Worm (Caenorhabditis elegans) whole organism, L4 larva: ENCODE measurements around the gene nmat-1.

Source experiments
- F44E2.7 ChIP-seq: fragments of 200-800 bp; sonication (Bioruptor generic); IDR thresholded peaks from 2 replicates; pipeline ENCODE4 v2.1.2; 2022; ENCODE audit warnings: missing genetic modification characterization, missing compliant biosample characterization
- T20F7.1 ChIP-seq: fragments of 200-800 bp; sonication (Bioruptor generic); optimal IDR thresholded peaks from 2 replicates; lab custom pipeline; 2018; ENCODE audit warnings: mild to moderate bottlenecking, missing genetic modification characterization, missing compliant biosample characterization
- Y105C5A.15 ChIP-seq: fragments of 200-800 bp; sonication (Bioruptor generic); IDR thresholded peaks from 2 replicates; pipeline ENCODE4 v1.3.6; 2022; ENCODE audit warnings: missing genetic modification characterization, missing compliant biosample characterization
- Y48G9A.11 ChIP-seq: fragments of 200-800 bp; sonication (Bioruptor generic); IDR thresholded peaks from 2 replicates; pipeline ENCODE4 v1.3.6; 2022; ENCODE audit warnings: missing genetic modification reagents, missing genetic modification characterization, missing compliant biosample characterization
- Y75B8A.6 ChIP-seq: fragments of 200-800 bp; sonication (Bioruptor generic); IDR thresholded peaks from 2 replicates; pipeline ENCODE4 v1.3.6; 2022; ENCODE audit warnings: missing genetic modification reagents, missing genetic modification characterization, missing compliant biosample characterization
- aha-1 ChIP-seq: fragments of 150-350 bp; peaks from one replicate; lab custom pipeline; 2014; ENCODE audit warnings: missing biosample characterization, missing genetic modification characterization
- aly-2 ChIP-seq: sonication (generic microtip); optimal IDR thresholded peaks from 2 replicates; lab custom pipeline; 2018; ENCODE audit warnings: missing biosample characterization, missing genetic modification characterization
- ceh-20 ChIP-seq: fragments of 200-800 bp; sonication (Bioruptor generic); IDR thresholded peaks from 2 replicates; pipeline ENCODE4 v1.3.6; 2022; ENCODE audit warnings: missing genetic modification reagents, missing genetic modification characterization, missing compliant biosample characterization
- ceh-44 ChIP-seq: fragments of 200-800 bp; sonication (Bioruptor generic); IDR thresholded peaks from 2 replicates; pipeline ENCODE4 v1.3.6; 2022; ENCODE audit warnings: missing genetic modification reagents, missing genetic modification characterization, missing compliant biosample characterization
- ceh-82 ChIP-seq: sonication (generic microtip); optimal IDR thresholded peaks from 2 replicates; lab custom pipeline; 2017; ENCODE audit warnings: missing biosample characterization, missing genetic modification characterization
- ctbp-1 ChIP-seq: fragments of 200-800 bp; sonication (Bioruptor generic); IDR thresholded peaks from 2 replicates; pipeline ENCODE4 v1.3.6; 2022; ENCODE audit warnings: missing genetic modification reagents, missing genetic modification characterization, missing compliant biosample characterization
- daf-16 ChIP-seq, 3 experiments: sonication (generic microtip); optimal IDR thresholded peaks; 2 replicates each; lab custom pipeline; 2016 to 2017; ENCODE audit warnings: missing genetic modification characterization in 3 of 3, missing genetic modification reagents in 3 of 3, mild to moderate bottlenecking in 2 of 3, missing compliant biosample characterization in 2 of 3, missing biosample characterization in 1 of 3, moderate library complexity in 1 of 3
- daf-8 ChIP-seq: fragments of 200-800 bp; sonication (Bioruptor generic); IDR thresholded peaks from 2 replicates; pipeline ENCODE4 v1.3.6; 2022; ENCODE audit warnings: missing genetic modification characterization, missing compliant biosample characterization
- dmd-9 ChIP-seq: fragments of 200-800 bp; sonication (Bioruptor generic); IDR thresholded peaks from 2 replicates; pipeline ENCODE4 v1.3.6; 2022; ENCODE audit warnings: missing genetic modification reagents, missing genetic modification characterization, missing compliant biosample characterization
- dpl-1 ChIP-seq: fragments of 150-350 bp; optimal IDR thresholded peaks from 2 replicates; lab custom pipeline; 2014; ENCODE audit warnings: missing biosample characterization, missing genetic modification reagents, missing genetic modification characterization
- dve-1 ChIP-seq: sonication (generic microtip); optimal IDR thresholded peaks from 2 replicates; lab custom pipeline; 2017; ENCODE audit warnings: antibody characterized with exemption, mild to moderate bottlenecking, missing genetic modification characterization, missing compliant biosample characterization; ENCODE audit not compliant: insufficient read depth
- egl-43 ChIP-seq: fragments of 200-800 bp; sonication (Bioruptor generic); IDR thresholded peaks from 2 replicates; pipeline ENCODE4 v1.3.6; 2022; ENCODE audit warnings: missing genetic modification reagents, missing genetic modification characterization, missing compliant biosample characterization
- fos-1 ChIP-seq: fragments of 150-350 bp; optimal IDR thresholded peaks from 2 replicates; lab custom pipeline; 2014; ENCODE audit warnings: missing biosample characterization, missing genetic modification characterization
- gei-8 ChIP-seq: fragments of 200-800 bp; sonication (Bioruptor generic); optimal IDR thresholded peaks from 2 replicates; lab custom pipeline; 2018; ENCODE audit warnings: mild to moderate bottlenecking, missing genetic modification characterization, missing compliant biosample characterization
- hif-1 ChIP-seq, 2 experiments: sonication (generic microtip); optimal IDR thresholded peaks; 2 replicates each; lab custom pipeline; 2016 to 2017; ENCODE audit warnings: missing compliant biosample characterization in 2 of 2, missing genetic modification characterization in 2 of 2, missing genetic modification reagents in 2 of 2, missing genotype in 2 of 2, mild to moderate bottlenecking in 1 of 2
- hlh-30 ChIP-seq: sonication (generic microtip); optimal IDR thresholded peaks from 2 replicates; lab custom pipeline; 2017; ENCODE audit warnings: antibody characterized with exemption, mild to moderate bottlenecking, missing genetic modification characterization, missing compliant biosample characterization; ENCODE audit not compliant: insufficient read depth
- lin-1 ChIP-seq: fragments of 200-800 bp; sonication (Bioruptor generic); IDR thresholded peaks from 2 replicates; pipeline ENCODE4 v1.3.6; 2022; ENCODE audit warnings: missing genetic modification reagents, missing genetic modification characterization, missing compliant biosample characterization
- lin-15B ChIP-seq: fragments of 150-350 bp; sonication (generic microtip); optimal IDR thresholded peaks from 3 replicates; lab custom pipeline; 2014; ENCODE audit warnings: missing biosample characterization, missing genetic modification characterization
- mes-2 ChIP-seq: sonication (generic microtip); optimal IDR thresholded peaks from 2 replicates; lab custom pipeline; 2016; ENCODE audit warnings: missing genotype, mild to moderate bottlenecking, missing genetic modification characterization, missing compliant biosample characterization; ENCODE audit not compliant: poor library complexity, severe bottlenecking
- mxl-3 ChIP-seq: fragments of 200-800 bp; sonication (Bioruptor generic); optimal IDR thresholded peaks from 2 replicates; lab custom pipeline; 2018; ENCODE audit warnings: mild to moderate bottlenecking, missing genetic modification characterization, missing compliant biosample characterization
- nhr-28 ChIP-seq: fragments of 150-350 bp; optimal IDR thresholded peaks from 2 replicates; lab custom pipeline; 2014; ENCODE audit warnings: missing biosample characterization, missing genetic modification characterization
- nhr-48 ChIP-seq: sonication (generic microtip); optimal IDR thresholded peaks from 2 replicates; lab custom pipeline; 2016; ENCODE audit warnings: mild to moderate bottlenecking, missing genetic modification characterization, missing compliant biosample characterization
- nhr-76 ChIP-seq: fragments of 150-350 bp; optimal IDR thresholded peaks from 2 replicates; lab custom pipeline; 2014; ENCODE audit warnings: missing biosample characterization, missing genetic modification characterization
- pqm-1 ChIP-seq: sonication (generic microtip); optimal IDR thresholded peaks from 2 replicates; lab custom pipeline; 2017; ENCODE audit warnings: missing biosample characterization, missing genetic modification characterization
- rbr-2 ChIP-seq: sonication (generic microtip); optimal IDR thresholded peaks from 2 replicates; lab custom pipeline; 2016; ENCODE audit warnings: missing genotype, missing genetic modification characterization, missing compliant biosample characterization
- skn-1 ChIP-seq: fragments of 150-350 bp; optimal IDR thresholded peaks from 2 replicates; lab custom pipeline; 2014; ENCODE audit warnings: missing biosample characterization, missing genetic modification characterization
- snpc-1.2 ChIP-seq: fragments of 200-800 bp; sonication (Bioruptor generic); IDR thresholded peaks from 2 replicates; pipeline ENCODE4 v1.3.6; 2022; ENCODE audit warnings: missing genetic modification reagents, missing genetic modification characterization, missing compliant biosample characterization
- snpc-4 ChIP-seq: fragments of 150-350 bp; optimal IDR thresholded peaks from 2 replicates; lab custom pipeline; 2014; ENCODE audit warnings: missing biosample characterization, missing genetic modification characterization
- tra-1 ChIP-seq: fragments of 200-800 bp; sonication (Bioruptor generic); IDR thresholded peaks from 2 replicates; pipeline ENCODE4 v1.3.6; 2022; ENCODE audit warnings: missing genetic modification reagents, missing genetic modification characterization, missing compliant biosample characterization
- vab-7 ChIP-seq: fragments of 200-800 bp; sonication (Bioruptor generic); IDR thresholded peaks from 2 replicates; pipeline ENCODE4 v1.3.6; 2022; ENCODE audit warnings: missing genetic modification reagents, missing genetic modification characterization, missing compliant biosample characterization
- zfp-3 ChIP-seq: fragments of 200-800 bp; sonication (Bioruptor generic); conservative IDR thresholded peaks from 2 replicates; pipeline ENCODE4 v1.3.6; 2022; ENCODE audit warnings: missing genetic modification reagents, missing genetic modification characterization, missing compliant biosample characterization

nmat-1 gene

DNA sequence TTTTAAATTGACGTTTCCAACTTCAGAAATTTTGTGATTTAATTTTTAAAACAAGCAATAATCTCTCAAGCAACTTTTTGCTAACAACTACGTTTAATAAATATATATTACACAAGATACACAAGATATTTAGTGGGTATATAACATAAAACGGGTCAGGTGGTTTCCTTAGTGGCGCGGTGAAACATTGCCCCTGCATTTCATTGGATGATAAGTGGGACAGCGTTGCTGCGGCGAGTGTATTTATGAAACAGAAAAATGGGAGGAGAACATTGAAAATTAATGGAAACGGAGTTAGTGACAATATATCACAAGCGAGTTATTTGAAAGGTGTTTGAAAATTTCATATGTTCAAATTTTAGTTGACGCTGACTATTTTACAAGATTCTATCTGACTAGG is 25.1 kb downstream of the nmat-1 start:
- TF ChIP-seq skn-1 (tag; lab: Kevin White, UChicago) (no peak), gei-8 (no peak), daf-16 (GFP tag; optimal IDR thresholded peaks at IDR 0.05; lab: Kevin White, UChicago) (no peak), daf-16 (tag; optimal IDR thresholded peaks at IDR 0.05; lab: Kevin White, UChicago) (peak; percentile 16), vab-7 (no peak), zfp-3 (no peak), aly-2 (tag; lab: Kevin White, UChicago) (no peak), lin-15B (tag; lab: Kevin White, UChicago) (no peak), Y75B8A.6 (no peak), dmd-9 (GFP tag; lab: Robert Waterston, UW) (no peak), dve-1 (tag; lab: Kevin White, UChicago) (peak; percentile 15), daf-8 (GFP tag; lab: Robert Waterston, UW) (no peak), ceh-44 (GFP tag; lab: Robert Waterston, UW) (no peak), nhr-48 (tag; lab: Kevin White, UChicago) (no peak), nhr-28 (peak; percentile 51), lin-1 (GFP tag; lab: Robert Waterston, UW) (no peak), hlh-30 (tag; lab: Kevin White, UChicago) (peak; percentile 66), ceh-82 (tag; lab: Kevin White, UChicago) (no peak), egl-43 (GFP tag; lab: Robert Waterston, UW) (no peak), mxl-3 (GFP tag; lab: Kevin White, UChicago) (peak; percentile 49), T20F7.1 (GFP tag; lab: Kevin White, UChicago) (no peak), Y48G9A.11 (no peak), Y105C5A.15 (GFP tag; lab: Robert Waterston, UW) (no peak), ctbp-1 (GFP tag; lab: Robert Waterston, UW) (no peak), pqm-1 (tag; lab: Kevin White, UChicago) (no peak), fos-1 (no peak), F44E2.7 (GFP tag; lab: Robert Waterston, UW) (no peak), ceh-20 (GFP tag; lab: Robert Waterston, UW) (no peak), dpl-1 (GFP tag; lab: Kevin White, UChicago) (no peak)

DNA sequence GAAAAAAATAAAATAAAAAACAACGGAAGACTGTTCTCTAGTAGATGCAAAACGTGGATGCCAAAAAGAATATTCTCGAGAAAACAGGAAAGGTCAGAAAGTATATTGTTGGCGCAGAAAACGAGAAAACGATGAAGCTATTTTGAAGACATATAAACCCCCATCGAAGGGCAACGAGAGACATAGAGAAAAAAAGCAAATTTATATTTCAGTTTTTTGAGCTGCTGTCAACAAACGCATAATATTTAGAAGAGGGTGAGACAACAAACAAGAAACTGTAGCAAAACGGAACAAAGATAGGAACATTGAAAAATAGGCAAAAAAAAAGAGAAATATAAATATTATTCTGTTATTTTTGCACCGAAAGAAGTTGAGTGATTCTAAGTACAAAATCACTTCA is 25.6 kb downstream of the nmat-1 start:
- peak; percentile 72 for TF ChIP-seq dve-1 (tag; lab: Kevin White, UChicago)
- no peak for TF ChIP-seq rbr-2 (tag; lab: Kevin White, UChicago)
- no peak for TF ChIP-seq daf-16 (GFP tag; optimal IDR thresholded peaks at IDR 0.05; lab: Kevin White, UChicago)
- peak; percentile 92 for TF ChIP-seq daf-16 (tag; optimal IDR thresholded peaks at IDR 0.05; lab: Kevin White, UChicago)

DNA sequence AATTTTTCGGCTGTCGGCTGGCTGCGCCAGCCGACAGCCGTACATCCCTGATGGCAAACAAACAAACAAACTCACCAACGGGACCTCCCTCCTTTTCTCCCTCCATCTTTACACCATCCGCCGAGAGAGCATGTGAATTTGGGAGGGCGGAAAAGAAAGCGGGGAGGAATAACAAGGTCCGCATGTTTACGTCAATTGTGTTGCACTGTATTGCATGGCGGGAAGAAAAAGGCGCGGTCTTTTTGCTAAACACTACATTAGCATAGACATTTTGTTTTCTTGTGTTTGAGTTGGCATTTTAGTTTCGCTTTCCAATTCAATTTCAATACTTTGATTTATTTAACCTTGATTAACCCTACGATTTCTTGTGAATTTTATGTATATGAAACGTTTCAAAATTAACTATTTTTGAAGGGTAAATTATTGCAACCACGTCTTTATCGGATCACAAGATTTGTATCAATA is 29.9 kb downstream of the nmat-1 start, which contains the start of gene C49F5.6:
C49F5.6 (plus strand) TSS at position 415 of the 465 bp plus-strand sequence.
- TF ChIP-seq daf-16 (GFP tag; optimal IDR thresholded peaks at IDR 0.05; lab: Kevin White, UChicago) (peak in 1 of 2 experiments; percentile 28), daf-16 (tag; optimal IDR thresholded peaks at IDR 0.05; lab: Kevin White, UChicago) (no peak), mxl-3 (GFP tag; lab: Kevin White, UChicago) (no peak)

DNA sequence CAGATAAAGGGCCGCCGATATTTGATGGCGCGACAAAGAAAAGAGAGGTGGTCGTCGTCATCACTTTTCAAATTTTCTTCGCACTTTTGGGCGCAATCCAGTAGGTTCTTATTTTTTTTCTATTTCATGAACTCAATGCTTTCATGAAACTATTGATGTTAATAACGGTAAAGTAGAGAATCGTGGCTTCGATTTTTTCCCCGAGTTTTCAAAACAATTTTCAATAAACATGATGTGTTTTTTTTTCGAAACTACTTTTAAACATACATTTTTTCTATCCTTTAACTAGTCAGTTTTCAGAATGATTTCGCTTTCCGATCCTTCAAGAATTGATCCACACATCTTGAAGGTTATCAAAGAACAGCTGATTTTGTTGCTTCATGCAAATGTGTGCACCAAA is 32.0 kb downstream of the nmat-1 start, which contains the start of gene C49F5.5:
C49F5.5 (plus strand) TSS at position 301 of the 400 bp plus-strand sequence.
- TF ChIP-seq snpc-4 (tag; lab: Kevin White, UChicago) (no peak), tra-1 (GFP tag; lab: Robert Waterston, UW) (no peak), hif-1 (tag; optimal IDR thresholded peaks at IDR 0.05; lab: Kevin White, UChicago) (no peak), snpc-1.2 (no peak), aha-1 (tag; lab: Kevin White, UChicago) (peak; percentile 35), mes-2 (tag; lab: Kevin White, UChicago) (no peak), nhr-76 (tag; lab: Kevin White, UChicago) (no peak)
